Worm (Caenorhabditis elegans) whole organism, L4 larva: ENCODE results near the gene nas-11.

Experiments used
- F10B5.3 ChIP-seq: sonication (generic microtip); optimal IDR thresholded peaks from 2 replicates; lab custom pipeline; 2016; ENCODE audit warnings: mild to moderate bottlenecking, missing genetic modification characterization, missing compliant biosample characterization
- R02D3.7 ChIP-seq: fragments of 150-350 bp; sonication (generic microtip); optimal IDR thresholded peaks from 3 replicates; lab custom pipeline; 2014; ENCODE audit warnings: missing biosample characterization, missing genetic modification characterization
- T26A8.4 ChIP-seq: fragments of 200-800 bp; sonication (Bioruptor generic); IDR thresholded peaks from 2 replicates; pipeline ENCODE4 v1.3.6; 2022; ENCODE audit warnings: missing genetic modification characterization, missing compliant biosample characterization
- Y48G9A.11 ChIP-seq: fragments of 200-800 bp; sonication (Bioruptor generic); IDR thresholded peaks from 2 replicates; pipeline ENCODE4 v1.3.6; 2022; ENCODE audit warnings: missing genetic modification reagents, missing genetic modification characterization, missing compliant biosample characterization
- Y5F2A.4 ChIP-seq: fragments of 200-800 bp; sonication (Bioruptor generic); optimal IDR thresholded peaks from 2 replicates; lab custom pipeline; 2018; ENCODE audit warnings: mild to moderate bottlenecking, missing genetic modification characterization, missing compliant biosample characterization
- Y75B8A.6 ChIP-seq: fragments of 200-800 bp; sonication (Bioruptor generic); IDR thresholded peaks from 2 replicates; pipeline ENCODE4 v1.3.6; 2022; ENCODE audit warnings: missing genetic modification reagents, missing genetic modification characterization, missing compliant biosample characterization
- ZK337.2 ChIP-seq: fragments of 200-800 bp; sonication (Bioruptor generic); IDR thresholded peaks from 2 replicates; pipeline ENCODE4 v1.3.6; 2022; ENCODE audit warnings: missing genetic modification reagents, missing genetic modification characterization, missing compliant biosample characterization
- ZK546.5 ChIP-seq, 2 experiments: sonication (generic microtip); optimal IDR thresholded peaks; 2 replicates each; lab custom pipeline; 2017; ENCODE audit warnings: missing biosample characterization in 2 of 2, missing genetic modification characterization in 2 of 2
- aha-1 ChIP-seq: fragments of 150-350 bp; peaks from one replicate; lab custom pipeline; 2014; ENCODE audit warnings: missing biosample characterization, missing genetic modification characterization
- aly-2 ChIP-seq: sonication (generic microtip); optimal IDR thresholded peaks from 2 replicates; lab custom pipeline; 2018; ENCODE audit warnings: missing biosample characterization, missing genetic modification characterization
- ama-1 ChIP-seq: fragments of 150-350 bp; optimal IDR thresholded peaks from 2 replicates; lab custom pipeline; 2014; ENCODE audit warnings: inconsistent platforms, mixed read lengths
- arid-1 ChIP-seq: fragments of 200-800 bp; sonication (Bioruptor generic); conservative IDR thresholded peaks from 2 replicates; pipeline ENCODE4 v1.3.6; 2022; ENCODE audit warnings: missing genetic modification reagents, missing genetic modification characterization, missing compliant biosample characterization
- ceh-28 ChIP-seq: fragments of 150-350 bp; optimal IDR thresholded peaks from 2 replicates; lab custom pipeline; 2014; ENCODE audit warnings: missing biosample characterization, missing genetic modification reagents, missing genetic modification characterization
- ceh-32 ChIP-seq: sonication (generic microtip); optimal IDR thresholded peaks from 2 replicates; lab custom pipeline; 2016; ENCODE audit warnings: mild to moderate bottlenecking, missing genetic modification characterization, missing compliant biosample characterization; ENCODE audit not compliant: poor library complexity
- ceh-44 ChIP-seq: fragments of 200-800 bp; sonication (Bioruptor generic); IDR thresholded peaks from 2 replicates; pipeline ENCODE4 v1.3.6; 2022; ENCODE audit warnings: missing genetic modification reagents, missing genetic modification characterization, missing compliant biosample characterization
- ceh-62 ChIP-seq: sonication (generic microtip); optimal IDR thresholded peaks from 2 replicates; lab custom pipeline; 2017; ENCODE audit warnings: missing biosample characterization, missing genetic modification characterization
- cey-2 ChIP-seq: sonication (generic microtip); optimal IDR thresholded peaks from 3 replicates; lab custom pipeline; 2017; ENCODE audit warnings: missing genetic modification characterization, mild to moderate bottlenecking, missing compliant biosample characterization, antibody characterized with exemption, borderline replicate concordance; ENCODE audit not compliant: insufficient read depth
- daf-16 ChIP-seq, 3 experiments: sonication (generic microtip); optimal IDR thresholded peaks; 2 replicates each; lab custom pipeline; 2016 to 2017; ENCODE audit warnings: missing genetic modification characterization in 3 of 3, missing genetic modification reagents in 3 of 3, mild to moderate bottlenecking in 2 of 3, missing compliant biosample characterization in 2 of 3, missing biosample characterization in 1 of 3, moderate library complexity in 1 of 3
- dmd-6 ChIP-seq: fragments of 200-800 bp; sonication (Bioruptor generic); IDR thresholded peaks from 2 replicates; pipeline ENCODE4 v1.3.6; 2022; ENCODE audit warnings: missing genetic modification reagents, missing genetic modification characterization, missing compliant biosample characterization
- dpl-1 ChIP-seq: fragments of 150-350 bp; optimal IDR thresholded peaks from 2 replicates; lab custom pipeline; 2014; ENCODE audit warnings: missing biosample characterization, missing genetic modification reagents, missing genetic modification characterization
- duxl-1 ChIP-seq: sonication (generic microtip); optimal IDR thresholded peaks from 2 replicates; lab custom pipeline; 2016; ENCODE audit warnings: mild to moderate bottlenecking, missing genetic modification characterization, moderate library complexity, missing compliant biosample characterization; ENCODE audit not compliant: poor library complexity
- egl-43 ChIP-seq: fragments of 200-800 bp; sonication (Bioruptor generic); IDR thresholded peaks from 2 replicates; pipeline ENCODE4 v1.3.6; 2022; ENCODE audit warnings: missing genetic modification reagents, missing genetic modification characterization, missing compliant biosample characterization
- hlh-11 ChIP-seq: fragments of 200-800 bp; sonication (Bioruptor generic); optimal IDR thresholded peaks from 2 replicates; lab custom pipeline; 2018; ENCODE audit warnings: mild to moderate bottlenecking, missing genetic modification characterization, missing compliant biosample characterization
- hmg-1.1 ChIP-seq: fragments of 200-800 bp; sonication (Bioruptor generic); IDR thresholded peaks from 2 replicates; pipeline ENCODE4 v1.3.6; 2022; ENCODE audit warnings: missing genetic modification reagents, missing genetic modification characterization, missing compliant biosample characterization
- lin-1 ChIP-seq: fragments of 200-800 bp; sonication (Bioruptor generic); IDR thresholded peaks from 2 replicates; pipeline ENCODE4 v1.3.6; 2022; ENCODE audit warnings: missing genetic modification reagents, missing genetic modification characterization, missing compliant biosample characterization
- lin-15B ChIP-seq: fragments of 150-350 bp; sonication (generic microtip); optimal IDR thresholded peaks from 3 replicates; lab custom pipeline; 2014; ENCODE audit warnings: missing biosample characterization, missing genetic modification characterization
- lin-38 ChIP-seq: fragments of 200-800 bp; sonication (Bioruptor generic); IDR thresholded peaks from 2 replicates; pipeline ENCODE4 v1.3.6; 2022; ENCODE audit warnings: missing genetic modification reagents, missing genetic modification characterization, missing compliant biosample characterization
- lin-39 ChIP-seq: fragments of 150-350 bp; optimal IDR thresholded peaks from 2 replicates; lab custom pipeline; 2014; ENCODE audit warnings: missing biosample characterization, missing genetic modification reagents, missing genetic modification characterization
- madf-9 ChIP-seq: fragments of 200-800 bp; sonication (Bioruptor generic); conservative IDR thresholded peaks from 2 replicates; pipeline ENCODE4 v1.3.6; 2022; ENCODE audit warnings: missing genetic modification reagents, missing genetic modification characterization, missing compliant biosample characterization
- mep-1 ChIP-seq: fragments of 150-350 bp; sonication (generic microtip); optimal IDR thresholded peaks from 3 replicates; lab custom pipeline; 2014; ENCODE audit warnings: missing biosample characterization, missing genetic modification characterization
- nhr-11 ChIP-seq: fragments of 150-350 bp; optimal IDR thresholded peaks from 2 replicates; lab custom pipeline; 2014; ENCODE audit warnings: missing biosample characterization, missing genetic modification characterization
- nhr-111 ChIP-seq: fragments of 200-800 bp; sonication (Bioruptor generic); optimal IDR thresholded peaks from 2 replicates; lab custom pipeline; 2018; ENCODE audit warnings: mild to moderate bottlenecking, missing genetic modification characterization, missing compliant biosample characterization
- nhr-41 ChIP-seq: fragments of 200-800 bp; sonication (Bioruptor generic); IDR thresholded peaks from 2 replicates; pipeline ENCODE4 v1.3.6; 2022; ENCODE audit warnings: missing genetic modification reagents, missing genetic modification characterization, missing compliant biosample characterization
- nhr-42 ChIP-seq: fragments of 200-800 bp; sonication (Bioruptor generic); IDR thresholded peaks from 2 replicates; pipeline ENCODE4 v1.3.6; 2022; ENCODE audit warnings: missing genetic modification characterization, missing compliant biosample characterization
- nhr-6 ChIP-seq: fragments of 150-350 bp; optimal IDR thresholded peaks from 2 replicates; lab custom pipeline; 2014; ENCODE audit warnings: missing biosample characterization, missing genetic modification characterization
- php-3 ChIP-seq: fragments of 200-800 bp; sonication (Bioruptor generic); IDR thresholded peaks from 2 replicates; pipeline ENCODE4 v1.3.6; 2022; ENCODE audit warnings: missing genetic modification reagents, missing genetic modification characterization, missing compliant biosample characterization
- pqm-1 ChIP-seq: sonication (generic microtip); optimal IDR thresholded peaks from 2 replicates; lab custom pipeline; 2017; ENCODE audit warnings: missing biosample characterization, missing genetic modification characterization
- rbr-2 ChIP-seq: sonication (generic microtip); optimal IDR thresholded peaks from 2 replicates; lab custom pipeline; 2016; ENCODE audit warnings: missing genotype, missing genetic modification characterization, missing compliant biosample characterization
- set-16 ChIP-seq: fragments of 200-800 bp; sonication (Bioruptor generic); IDR thresholded peaks from 2 replicates; pipeline ENCODE4 v1.3.6; 2022; ENCODE audit warnings: missing genetic modification reagents, missing genetic modification characterization, missing compliant biosample characterization
- skn-1 ChIP-seq: fragments of 150-350 bp; optimal IDR thresholded peaks from 2 replicates; lab custom pipeline; 2014; ENCODE audit warnings: missing biosample characterization, missing genetic modification characterization
- snpc-4 ChIP-seq: fragments of 150-350 bp; optimal IDR thresholded peaks from 2 replicates; lab custom pipeline; 2014; ENCODE audit warnings: missing biosample characterization, missing genetic modification characterization
- spr-1 ChIP-seq: sonication (generic microtip); optimal IDR thresholded peaks from 2 replicates; lab custom pipeline; 2016; ENCODE audit warnings: mild to moderate bottlenecking, missing genetic modification characterization, missing compliant biosample characterization
- tag-97 ChIP-seq: fragments of 200-800 bp; sonication (Bioruptor generic); IDR thresholded peaks from 2 replicates; pipeline ENCODE4 v1.3.6; 2022; ENCODE audit warnings: missing genetic modification characterization, missing compliant biosample characterization
- unc-130 ChIP-seq: sonication (generic microtip); optimal IDR thresholded peaks from 2 replicates; lab custom pipeline; 2016; ENCODE audit warnings: missing genetic modification reagents, missing genetic modification characterization, missing compliant biosample characterization
- unc-62 ChIP-seq, 3 experiments: fragments of 150-350 bp in 1 of 3; sonication (generic microtip); optimal IDR thresholded peaks in 2 of 3; peaks in 1 of 3; 1 replicate in 1 of 3; 2 replicates in 2 of 3; lab custom pipeline; 2014 to 2017; ENCODE audit warnings: missing biosample characterization in 3 of 3, missing genetic modification characterization in 3 of 3, missing genetic modification reagents in 3 of 3, missing genotype in 1 of 3
- zip-2 ChIP-seq: fragments of 150-350 bp; optimal IDR thresholded peaks from 2 replicates; lab custom pipeline; 2014; ENCODE audit warnings: missing biosample characterization, missing genetic modification characterization

Gene nas-11

ce11 chrX:6738535-6738934, 25.2 kb downstream of the nas-11 start (continued):
- TF ChIP-seq T26A8.4 (GFP tag; lab: Robert Waterston, UW), result no peak
- no peak for TF ChIP-seq nhr-11 (tag; lab: Kevin White, UChicago)
- no peak for TF ChIP-seq nhr-6
- no peak for TF ChIP-seq Y48G9A.11
- no peak for TF ChIP-seq dpl-1 (GFP tag; lab: Kevin White, UChicago)
- no peak for TF ChIP-seq ceh-32 (tag; lab: Kevin White, UChicago)
- no peak for TF ChIP-seq php-3 (GFP tag; lab: Robert Waterston, UW)
- no peak for TF ChIP-seq nhr-41 (GFP tag; lab: Robert Waterston, UW)
- no peak for TF ChIP-seq egl-43
- TF ChIP-seq dmd-6 (GFP tag; lab: Robert Waterston, UW), result 0 out of 2 replicates have a peak, but pooled peaks have one; percentile 31
- peak in 1 of 2 experiments; percentile 72 for TF ChIP-seq unc-62 (GFP tag; optimal IDR thresholded peaks at IDR 0.05 in 1 of 2; lab: Kevin White, UChicago)
- no peak for TF ChIP-seq unc-62 (tag; optimal IDR thresholded peaks at IDR 0.05; lab: Kevin White, UChicago)
- no peak for TF ChIP-seq ama-1 (lab: Kevin White, UChicago)

ce11 chrX:6739034-6740008, 25.9 kb downstream of the nas-11 start:
- TF ChIP-seq Y5F2A.4 (GFP tag; lab: Kevin White, UChicago) (no peak), F10B5.3 (tag; lab: Kevin White, UChicago) (no peak), nhr-41 (GFP tag; lab: Robert Waterston, UW) (no peak), tag-97 (GFP tag; lab: Robert Waterston, UW) (no peak), zip-2 (tag; lab: Kevin White, UChicago) (peak; percentile 42), nhr-6 (no peak), daf-16 (GFP tag; optimal IDR thresholded peaks at IDR 0.05; lab: Kevin White, UChicago) (no peak), daf-16 (tag; optimal IDR thresholded peaks at IDR 0.05; lab: Kevin White, UChicago) (peak; percentile 56), ceh-62 (no peak), arid-1 (GFP tag; lab: Robert Waterston, UW) (no peak), Y75B8A.6 (GFP tag; lab: Robert Waterston, UW) (no peak), php-3 (GFP tag; lab: Robert Waterston, UW) (no peak), skn-1 (no peak), nhr-42 (no peak), nhr-111 (GFP tag; lab: Kevin White, UChicago) (no peak), hmg-1.1 (GFP tag; lab: Robert Waterston, UW) (no peak), set-16 (GFP tag; lab: Robert Waterston, UW) (no peak), ceh-28 (tag; lab: Kevin White, UChicago) (no peak), cey-2 (no peak), rbr-2 (no peak), ceh-44 (GFP tag; lab: Robert Waterston, UW) (no peak), spr-1 (tag; lab: Kevin White, UChicago) (no peak), hlh-11 (tag; lab: Kevin White, UChicago) (peak; percentile 71), pqm-1 (tag; lab: Kevin White, UChicago) (peak; percentile 4), mep-1 (tag; lab: Kevin White, UChicago) (no peak), ZK546.5 (tag; optimal IDR thresholded peaks at IDR 0.05; lab: Kevin White, UChicago) (no peak), R02D3.7 (tag; lab: Kevin White, UChicago) (no peak), lin-38 (GFP tag; lab: Robert Waterston, UW) (no peak), lin-1 (GFP tag; lab: Robert Waterston, UW) (no peak), madf-9 (no peak), snpc-4 (tag; lab: Kevin White, UChicago) (no peak), lin-15B (tag; lab: Kevin White, UChicago) (no peak), unc-130 (GFP tag; lab: Kevin White, UChicago) (no peak), nhr-11 (tag; lab: Kevin White, UChicago) (peak; percentile 34), ZK337.2 (GFP tag; lab: Robert Waterston, UW) (no peak), lin-39 (tag; lab: Kevin White, UChicago) (no peak), aly-2 (tag; lab: Kevin White, UChicago) (no peak), duxl-1 (tag; lab: Kevin White, UChicago) (no peak), ceh-32 (tag; lab: Kevin White, UChicago) (no peak), aha-1 (peak; percentile 95)
